Fruit fly (Drosophila melanogaster) whole organism, embryonic: ENCODE data around the gene Hr83.

ENCODE experiments used
- CG1024 ChIP-seq: fragments of 200-800 bp; sonication (Bioruptor generic); IDR thresholded peaks from 2 replicates; pipeline ENCODE4 v1.3.6; 2022; ENCODE audit warnings: missing biosample characterization, missing genetic modification characterization
- CG10565 ChIP-seq: fragments of 200-800 bp; sonication (Bioruptor generic); optimal IDR thresholded peaks from 3 replicates; lab custom pipeline; 2016; ENCODE audit warnings: missing biosample characterization, mild to moderate bottlenecking, missing genetic modification characterization
- CG13123 ChIP-seq: fragments of 200-800 bp; sonication (Bioruptor generic); optimal IDR thresholded peaks from 2 replicates; lab custom pipeline; 2016; ENCODE audit warnings: missing biosample characterization, missing genetic modification characterization
- CG14860 ChIP-seq: fragments of 200-800 bp; sonication (Bioruptor generic); IDR thresholded peaks from 3 replicates; pipeline ENCODE4 v1.3.6; 2022; ENCODE audit warnings: missing biosample characterization, missing genetic modification characterization; ENCODE audit not compliant: partially characterized antibody
- CG14965 ChIP-seq: fragments of 200-800 bp; sonication (Bioruptor generic); optimal IDR thresholded peaks from 2 replicates; lab custom pipeline; 2016; ENCODE audit warnings: missing biosample characterization, missing genetic modification characterization, borderline replicate concordance
- CG15073 ChIP-seq: fragments of 200-800 bp; sonication (Bioruptor generic); optimal IDR thresholded peaks from 2 replicates; lab custom pipeline; 2016; ENCODE audit warnings: missing biosample characterization, missing genetic modification characterization
- CG17186 ChIP-seq: fragments of 200-800 bp; sonication (Bioruptor generic); optimal IDR thresholded peaks from 3 replicates; lab custom pipeline; 2017; ENCODE audit warnings: missing biosample characterization, missing genetic modification reagents, missing genetic modification characterization
- CG17359 ChIP-seq: fragments of 200-800 bp; sonication (Bioruptor generic); optimal IDR thresholded peaks from 3 replicates; lab custom pipeline; 2018; ENCODE audit warnings: missing biosample characterization, mild to moderate bottlenecking, missing genetic modification characterization, moderate library complexity
- CG18476 ChIP-seq: fragments of 200-800 bp; sonication (Bioruptor generic); optimal IDR thresholded peaks from 2 replicates; lab custom pipeline; 2016; ENCODE audit warnings: missing biosample characterization, mild to moderate bottlenecking, missing genetic modification characterization
- CG18619 ChIP-seq: fragments of 200-800 bp; sonication (Bioruptor generic); optimal IDR thresholded peaks from 3 replicates; lab custom pipeline; 2017; ENCODE audit warnings: missing biosample characterization, mild to moderate bottlenecking, missing genetic modification characterization
- CG2129 ChIP-seq: fragments of 200-800 bp; sonication (Bioruptor generic); IDR thresholded peaks from 2 replicates; pipeline ENCODE4 v1.3.6; 2022; ENCODE audit warnings: missing biosample characterization, missing genetic modification characterization; ENCODE audit not compliant: partially characterized antibody
- CG30431 ChIP-seq: fragments of 200-800 bp; sonication (Bioruptor generic); optimal IDR thresholded peaks from 2 replicates; lab custom pipeline; 2017; ENCODE audit warnings: missing biosample characterization, missing genetic modification characterization
- CG3281 ChIP-seq: fragments of 200-800 bp; sonication (Bioruptor generic); optimal IDR thresholded peaks from 3 replicates; lab custom pipeline; 2017; ENCODE audit warnings: missing biosample characterization, mild to moderate bottlenecking, missing genetic modification characterization
- CG3726 ChIP-seq: fragments of 200-800 bp; sonication (Bioruptor generic); IDR thresholded peaks from 3 replicates; pipeline ENCODE4, ENCODE4 v1.3.6; 2022; ENCODE audit warnings: missing biosample characterization, missing genetic modification characterization
- CG3847 ChIP-seq: fragments of 200-800 bp; sonication (Bioruptor generic); IDR thresholded peaks from 2 replicates; pipeline ENCODE4 v1.3.6; 2022; ENCODE audit warnings: missing biosample characterization, missing genetic modification characterization
- CG5953 ChIP-seq: fragments of 200-800 bp; sonication (Bioruptor generic); IDR thresholded peaks from 2 replicates; pipeline ENCODE4 v1.3.6; 2022; ENCODE audit warnings: missing biosample characterization, missing genetic modification characterization
- CG6175 ChIP-seq: fragments of 200-800 bp; sonication (Bioruptor generic); IDR thresholded peaks from 3 replicates; pipeline ENCODE4 v1.3.6; 2022; ENCODE audit warnings: missing biosample characterization, missing genetic modification characterization
- CG6254 ChIP-seq: fragments of 200-800 bp; sonication (Bioruptor generic); optimal IDR thresholded peaks from 3 replicates; lab custom pipeline; 2017; ENCODE audit warnings: mild to moderate bottlenecking, missing biosample characterization, missing genetic modification reagents, missing genetic modification characterization
- CG6813 ChIP-seq: fragments of 200-800 bp; sonication (Bioruptor generic); optimal IDR thresholded peaks from 2 replicates; lab custom pipeline; 2017; ENCODE audit warnings: missing biosample characterization, missing genetic modification characterization, mild to moderate bottlenecking, moderate library complexity, missing genetic modification reagents
- Dip2 ChIP-seq: fragments of 200-800 bp; sonication (Bioruptor generic); IDR thresholded peaks from 2 replicates; pipeline ENCODE4 v1.3.6; 2022; ENCODE audit warnings: missing biosample characterization, missing genetic modification characterization
- Doc3 ChIP-seq: fragments of 200-800 bp; sonication (Bioruptor generic); IDR thresholded peaks from 3 replicates; pipeline ENCODE4 v1.3.6; 2022; ENCODE audit warnings: missing biosample characterization, missing genetic modification characterization; ENCODE audit not compliant: partially characterized antibody
- Dref ChIP-seq: fragments of 200-800 bp; sonication (Bioruptor generic); IDR thresholded peaks from 2 replicates; pipeline ENCODE4 v1.3.6; 2022; ENCODE audit warnings: missing biosample characterization, missing genetic modification characterization
- Hey ChIP-seq: fragments of 200-800 bp; sonication (Bioruptor generic); optimal IDR thresholded peaks from 3 replicates; lab custom pipeline; 2018; ENCODE audit warnings: missing biosample characterization, mild to moderate bottlenecking, missing genetic modification characterization
- Hmr ChIP-seq: fragments of 200-800 bp; sonication (Bioruptor generic); optimal IDR thresholded peaks from 3 replicates; lab custom pipeline; 2017; ENCODE audit warnings: mild to moderate bottlenecking, missing biosample characterization, missing genetic modification reagents, missing genetic modification characterization
- NFAT ChIP-seq: fragments of 200-800 bp; sonication (Bioruptor generic); IDR thresholded peaks from 2 replicates; pipeline ENCODE4 v1.3.6; 2022; ENCODE audit warnings: missing biosample characterization, missing genetic modification characterization
- Xbp1 ChIP-seq: fragments of 200-800 bp; sonication (Bioruptor generic); optimal IDR thresholded peaks from 3 replicates; lab custom pipeline; 2016; ENCODE audit warnings: missing biosample characterization, mild to moderate bottlenecking, missing genetic modification characterization
- Xrp1 ChIP-seq: fragments of 200-800 bp; sonication (Bioruptor generic); IDR thresholded peaks from 2 replicates; pipeline ENCODE4 v1.3.6; 2022; ENCODE audit warnings: missing biosample characterization, missing genetic modification characterization
- aop ChIP-seq: fragments of 200-800 bp; sonication (Bioruptor generic); IDR thresholded peaks from 2 replicates; pipeline ENCODE4 v1.3.6; 2022; ENCODE audit warnings: missing biosample characterization, missing genetic modification characterization
- bowl ChIP-seq: fragments of 200-800 bp; sonication (Bioruptor generic); IDR thresholded peaks from 2 replicates; pipeline ENCODE4 v1.3.6; 2022; ENCODE audit warnings: missing biosample characterization, missing genetic modification characterization
- cad ChIP-seq: fragments of >200 bp; optimal IDR thresholded peaks from 2 replicates; lab custom pipeline; 2017; ENCODE audit warnings: missing biosample characterization, missing genetic modification characterization
- crp ChIP-seq, 2 experiments: fragments of 200-800 bp; sonication (Bioruptor generic); optimal IDR thresholded peaks; 2 replicates in 1 of 2; 3 replicates in 1 of 2; lab custom pipeline; 2017; ENCODE audit warnings: missing biosample characterization in 2 of 2, missing genetic modification characterization in 2 of 2, mild to moderate bottlenecking in 1 of 2, moderate library complexity in 1 of 2
- en ChIP-seq: fragments of 200-800 bp; sonication (Bioruptor generic); optimal IDR thresholded peaks from 2 replicates; lab custom pipeline; 2016; ENCODE audit warnings: missing biosample characterization, missing genetic modification characterization
- gcm2 ChIP-seq: fragments of 200-800 bp; sonication (Bioruptor generic); optimal IDR thresholded peaks from 2 replicates; lab custom pipeline; 2016; ENCODE audit warnings: missing biosample characterization, missing genetic modification characterization
- gfzf ChIP-seq: fragments of 200-800 bp; sonication (Bioruptor generic); optimal IDR thresholded peaks from 2 replicates; lab custom pipeline; 2016; ENCODE audit warnings: missing biosample characterization, mild to moderate bottlenecking, missing genetic modification characterization, moderate library complexity
- gsb-n ChIP-seq: fragments of 200-800 bp; sonication (Bioruptor generic); optimal IDR thresholded peaks from 3 replicates; lab custom pipeline; 2018; ENCODE audit warnings: missing biosample characterization, mild to moderate bottlenecking, missing genetic modification characterization
- jing ChIP-seq: fragments of 200-800 bp; sonication (Bioruptor generic); optimal IDR thresholded peaks from 2 replicates; lab custom pipeline; 2018; ENCODE audit warnings: missing biosample characterization, mild to moderate bottlenecking, missing genetic modification characterization
- klu ChIP-seq: fragments of 200-800 bp; sonication (Bioruptor generic); IDR thresholded peaks from 2 replicates; pipeline ENCODE4 v1.3.6; 2022; ENCODE audit warnings: missing biosample characterization, missing genetic modification characterization
- mirr ChIP-seq: fragments of 200-800 bp; sonication (Bioruptor generic); optimal IDR thresholded peaks from 3 replicates; lab custom pipeline; 2018; ENCODE audit warnings: missing biosample characterization, mild to moderate bottlenecking, missing genetic modification characterization
- mld ChIP-seq: fragments of 200-800 bp; sonication (Bioruptor generic); IDR thresholded peaks from 3 replicates; pipeline ENCODE4 v1.3.6; 2022; ENCODE audit warnings: missing biosample characterization, missing genetic modification characterization; ENCODE audit not compliant: partially characterized antibody
- pho ChIP-seq: fragments of 200-800 bp; sonication (Bioruptor generic); optimal IDR thresholded peaks from 2 replicates; lab custom pipeline; 2016; ENCODE audit warnings: missing biosample characterization, missing genetic modification characterization
- pzg ChIP-seq: fragments of 200-800 bp; sonication (Bioruptor generic); optimal IDR thresholded peaks from 3 replicates; lab custom pipeline; 2018; ENCODE audit warnings: missing biosample characterization, mild to moderate bottlenecking, missing genetic modification characterization, moderate library complexity
- rib ChIP-seq: fragments of 200-800 bp; sonication (Bioruptor generic); IDR thresholded peaks from 2 replicates; pipeline ENCODE4 v1.3.6; 2022; ENCODE audit warnings: missing biosample characterization, missing genetic modification characterization
- sens-2 ChIP-seq: fragments of 200-800 bp; sonication (Bioruptor generic); IDR thresholded peaks from 2 replicates; pipeline ENCODE4 v1.3.6; 2022; ENCODE audit warnings: missing biosample characterization, missing genetic modification characterization
- so ChIP-seq: fragments of 200-800 bp; sonication (Bioruptor generic); IDR thresholded peaks from 3 replicates; pipeline ENCODE4 v1.3.6; 2022; ENCODE audit warnings: missing biosample characterization, missing genetic modification characterization
- sqz ChIP-seq: fragments of 200-800 bp; sonication (Bioruptor generic); optimal IDR thresholded peaks from 3 replicates; lab custom pipeline; 2018; ENCODE audit warnings: missing biosample characterization, mild to moderate bottlenecking, missing genetic modification characterization
- tio ChIP-seq: fragments of 200-800 bp; sonication (Bioruptor generic); optimal IDR thresholded peaks from 2 replicates; lab custom pipeline; 2017; ENCODE audit warnings: missing biosample characterization, missing genetic modification characterization, inconsistent platforms
- tx ChIP-seq: fragments of 200-800 bp; sonication (Bioruptor generic); optimal IDR thresholded peaks from 2 replicates; lab custom pipeline; 2016; ENCODE audit warnings: missing biosample characterization, missing genetic modification characterization
- unc-4 ChIP-seq: fragments of 200-800 bp; sonication (Bioruptor generic); IDR thresholded peaks from 2 replicates; pipeline ENCODE4 v1.3.6; 2022; ENCODE audit warnings: missing biosample characterization, missing genetic modification characterization; ENCODE audit not compliant: partially characterized antibody
- wor ChIP-seq: fragments of 200-800 bp; sonication (Bioruptor generic); IDR thresholded peaks from 2 replicates; pipeline ENCODE4 v1.3.6; 2022; ENCODE audit warnings: missing biosample characterization, missing genetic modification characterization

Gene Hr83

dm6 chr3R:6373512-6374306, 24.7 kb downstream of the Hr83 start (continued):
- no peak for TF ChIP-seq CG14860 (GFP tag; lab: Robert Waterston, UW)
- TF ChIP-seq Hmr (GFP tag; lab: Kevin White, UChicago): peak; percentile 78
- peak; percentile 52 for TF ChIP-seq mirr (GFP tag; lab: Kevin White, UChicago)
- no peak for TF ChIP-seq CG17186 (GFP tag; lab: Kevin White, UChicago)
- peak; percentile 26; the same call in 2 of the 3 replicates for TF ChIP-seq Doc3 (GFP tag; lab: Robert Waterston, UW)
- TF ChIP-seq Dref (GFP tag; lab: Robert Waterston, UW): peak; percentile 57
- TF ChIP-seq Dip2: no peak
- TF ChIP-seq rib (GFP tag; lab: Robert Waterston, UW): no peak
- no peak for TF ChIP-seq CG10565 (GFP tag; lab: Kevin White, UChicago)
- TF ChIP-seq CG30431 (GFP tag; lab: Kevin White, UChicago): no peak
- TF ChIP-seq CG3726 (GFP tag; lab: Robert Waterston, UW): no peak
- no peak; the same call in 1 of the 2 replicates for TF ChIP-seq NFAT (GFP tag; lab: Robert Waterston, UW)
- TF ChIP-seq tx: peak; percentile 6
- TF ChIP-seq cad (GFP tag; lab: Kevin White, UChicago): no peak
- TF ChIP-seq CG15073: no peak
- no peak for TF ChIP-seq CG6254
- no peak for TF ChIP-seq wor (GFP tag; lab: Robert Waterston, UW)
- TF ChIP-seq Xrp1: peak; percentile 55
- peak; percentile 48 for TF ChIP-seq CG6813
- peak; percentile 63 for TF ChIP-seq CG3281
- TF ChIP-seq sens-2 (GFP tag; lab: Robert Waterston, UW): no peak
- no peak for TF ChIP-seq en (GFP tag; lab: Kevin White, UChicago)
- no peak for TF ChIP-seq gfzf
- TF ChIP-seq CG3847 (GFP tag; lab: Robert Waterston, UW): peak; percentile 8; the same call in 1 of the 2 replicates
- peak; percentile 17; the same call in 1 of the 2 replicates for TF ChIP-seq CG1024 (GFP tag; lab: Robert Waterston, UW)
- TF ChIP-seq unc-4: peak; percentile 56
- no peak for TF ChIP-seq jing (GFP tag; lab: Kevin White, UChicago)
- TF ChIP-seq mld (GFP tag; lab: Robert Waterston, UW): no peak
- TF ChIP-seq bowl (GFP tag; lab: Robert Waterston, UW): no peak
- peak; percentile 20 for TF ChIP-seq pzg (GFP tag; lab: Kevin White, UChicago)
- TF ChIP-seq CG14965: no peak
- no peak for TF ChIP-seq klu (GFP tag; lab: Robert Waterston, UW)
- TF ChIP-seq CG17359: peak; percentile 35
- peak; percentile 21 for TF ChIP-seq gcm2
- TF ChIP-seq CG18619 (GFP tag; lab: Kevin White, UChicago): no peak
- peak; percentile 17 for TF ChIP-seq CG18476
- TF ChIP-seq CG2129 (GFP tag; lab: Robert Waterston, UW): no peak
- TF ChIP-seq pho: peak; percentile 35
- no peak for TF ChIP-seq so (GFP tag; lab: Robert Waterston, UW)
- peak in 1 of 2 experiments; percentile 77 for TF ChIP-seq crp (GFP tag; optimal IDR thresholded peaks at IDR 0.05; lab: Kevin White, UChicago)
- no peak for TF ChIP-seq sqz (GFP tag; lab: Kevin White, UChicago)
- TF ChIP-seq Hey (tag; lab: Kevin White, UChicago): no peak
- TF ChIP-seq aop (GFP tag; lab: Robert Waterston, UW): no peak
- peak; percentile 30 for TF ChIP-seq Xbp1 (GFP tag; lab: Kevin White, UChicago)
- TF ChIP-seq CG13123 (GFP tag; lab: Kevin White, UChicago): peak; percentile 42
- TF ChIP-seq CG6175 (GFP tag; lab: Robert Waterston, UW): no peak
- TF ChIP-seq gsb-n: no peak
- TF ChIP-seq tio (GFP tag; lab: Kevin White, UChicago): no peak
- TF ChIP-seq CG5953 (GFP tag; lab: Robert Waterston, UW): peak; percentile 34; the same call in 1 of the 2 replicates
